Worm (Caenorhabditis elegans) whole organism, late embryonic: ENCODE data around the gene str-113.

Experiments
- F13H6.1 ChIP-seq: sonication (generic microtip); optimal IDR thresholded peaks from 2 replicates; lab custom pipeline; 2016; ENCODE audit warnings: missing genetic modification characterization, missing compliant biosample characterization
- Y22D7AL.16 ChIP-seq: sonication (generic microtip); optimal IDR thresholded peaks from 2 replicates; lab custom pipeline; 2016; ENCODE audit warnings: missing genetic modification characterization, missing compliant biosample characterization
- ama-1 ChIP-seq: fragments of 150-350 bp; optimal IDR thresholded peaks from 2 replicates; lab custom pipeline; 2014
- ceh-19 ChIP-seq: fragments of 200-800 bp; sonication (Bioruptor generic); optimal IDR thresholded peaks from 2 replicates; lab custom pipeline; 2018; ENCODE audit warnings: mild to moderate bottlenecking, missing genetic modification characterization, missing compliant biosample characterization
- ceh-2 ChIP-seq: sonication (generic microtip); optimal IDR thresholded peaks from 2 replicates; lab custom pipeline; 2016; ENCODE audit warnings: missing genotype, missing genetic modification characterization, missing compliant biosample characterization
- ceh-24 ChIP-seq: sonication (generic microtip); optimal IDR thresholded peaks from 2 replicates; lab custom pipeline; 2016; ENCODE audit warnings: mild to moderate bottlenecking, missing genetic modification characterization, missing compliant biosample characterization
- ceh-30 ChIP-seq: fragments of 150-350 bp; optimal IDR thresholded peaks from 2 replicates; lab custom pipeline; 2014; ENCODE audit warnings: missing biosample characterization, missing genetic modification characterization
- che-1 ChIP-seq: sonication (generic microtip); optimal IDR thresholded peaks from 2 replicates; lab custom pipeline; 2016; ENCODE audit warnings: mild to moderate bottlenecking, missing genetic modification characterization, missing compliant biosample characterization
- dmd-4 ChIP-seq: sonication (generic microtip); optimal IDR thresholded peaks from 2 replicates; lab custom pipeline; 2016; ENCODE audit warnings: borderline replicate concordance, missing genetic modification characterization, missing compliant biosample characterization
- dve-1 ChIP-seq: sonication (generic microtip); optimal IDR thresholded peaks from 2 replicates; lab custom pipeline; 2017; ENCODE audit warnings: antibody characterized with exemption, mild to moderate bottlenecking, missing genetic modification characterization, missing compliant biosample characterization
- elt-2 ChIP-seq: sonication (generic microtip); optimal IDR thresholded peaks from 2 replicates; lab custom pipeline; 2016; ENCODE audit warnings: missing genetic modification reagents, missing genetic modification characterization, missing compliant biosample characterization
- ets-4 ChIP-seq: sonication (generic microtip); optimal IDR thresholded peaks from 2 replicates; lab custom pipeline; 2016; ENCODE audit warnings: missing genetic modification characterization, missing compliant biosample characterization
- fkh-6 ChIP-seq: sonication (generic microtip); optimal IDR thresholded peaks from 2 replicates; lab custom pipeline; 2016; ENCODE audit warnings: missing genetic modification characterization, missing compliant biosample characterization
- gmeb-2 ChIP-seq: sonication (generic microtip); optimal IDR thresholded peaks from 2 replicates; lab custom pipeline; 2016; ENCODE audit warnings: missing genetic modification characterization, inconsistent platforms, missing compliant biosample characterization
- hlh-13 ChIP-seq: fragments of 200-800 bp; sonication (Bioruptor generic); optimal IDR thresholded peaks from 2 replicates; lab custom pipeline; 2018; ENCODE audit warnings: mild to moderate bottlenecking, missing genetic modification characterization, missing compliant biosample characterization
- hlh-30 ChIP-seq: sonication (generic microtip); optimal IDR thresholded peaks from 2 replicates; lab custom pipeline; 2017; ENCODE audit warnings: antibody characterized with exemption, missing genetic modification characterization, missing compliant biosample characterization; ENCODE audit not compliant: insufficient read depth
- hlh-8 ChIP-seq: sonication (generic microtip); optimal IDR thresholded peaks from 2 replicates; lab custom pipeline; 2016; ENCODE audit warnings: missing genotype, missing genetic modification characterization, missing compliant biosample characterization
- lim-6 ChIP-seq: sonication (generic microtip); optimal IDR thresholded peaks from 2 replicates; lab custom pipeline; 2016; ENCODE audit warnings: missing genetic modification characterization, missing compliant biosample characterization
- lin-11 ChIP-seq: fragments of 200-800 bp; sonication (Bioruptor generic); optimal IDR thresholded peaks from 2 replicates; lab custom pipeline; 2018; ENCODE audit warnings: mild to moderate bottlenecking, missing genetic modification characterization, missing compliant biosample characterization
- madf-2 ChIP-seq: sonication (generic microtip); optimal IDR thresholded peaks from 2 replicates; lab custom pipeline; 2017; ENCODE audit warnings: missing genetic modification characterization, missing compliant biosample characterization
- nhr-232 ChIP-seq: sonication (generic microtip); optimal IDR thresholded peaks from 2 replicates; lab custom pipeline; 2016; ENCODE audit warnings: missing genetic modification characterization, missing compliant biosample characterization
- npax-4 ChIP-seq: sonication (generic microtip); optimal IDR thresholded peaks from 2 replicates; lab custom pipeline; 2016; ENCODE audit warnings: missing genetic modification characterization, missing compliant biosample characterization
- pat-9 ChIP-seq: fragments of 200-800 bp; sonication (Bioruptor generic); optimal IDR thresholded peaks from 2 replicates; lab custom pipeline; 2018; ENCODE audit warnings: mild to moderate bottlenecking, missing genetic modification characterization, moderate library complexity, missing compliant biosample characterization
- pha-2 ChIP-seq: sonication (generic microtip); optimal IDR thresholded peaks from 2 replicates; lab custom pipeline; 2017; ENCODE audit warnings: mild to moderate bottlenecking, missing genetic modification characterization, missing compliant biosample characterization
- pqm-1 ChIP-seq: sonication (generic microtip); optimal IDR thresholded peaks from 2 replicates; lab custom pipeline; 2016; ENCODE audit warnings: missing genetic modification characterization, missing compliant biosample characterization
- pros-1 ChIP-seq: fragments of 150-350 bp; optimal IDR thresholded peaks from 2 replicates; lab custom pipeline; 2014; ENCODE audit warnings: missing biosample characterization, missing genetic modification reagents, missing genetic modification characterization
- rnt-1 ChIP-seq: sonication (generic microtip); optimal IDR thresholded peaks from 2 replicates; lab custom pipeline; 2016; ENCODE audit warnings: missing genetic modification characterization, missing compliant biosample characterization
- sdc-2 ChIP-seq: sonication (generic microtip); optimal IDR thresholded peaks from 2 replicates; lab custom pipeline; 2016; ENCODE audit warnings: missing genotype, missing genetic modification characterization, missing compliant biosample characterization
- sox-2 ChIP-seq: fragments of 200-800 bp; sonication (Bioruptor generic); IDR thresholded peaks from 2 replicates; pipeline ENCODE4 v1.3.6; 2022; ENCODE audit warnings: missing genetic modification reagents, missing genetic modification characterization, missing compliant biosample characterization
- sox-4 ChIP-seq: sonication (generic microtip); optimal IDR thresholded peaks from 2 replicates; lab custom pipeline; 2017; ENCODE audit warnings: mild to moderate bottlenecking, missing genetic modification characterization, inconsistent platforms, missing compliant biosample characterization
- syd-9 ChIP-seq: sonication (generic microtip); optimal IDR thresholded peaks from 2 replicates; lab custom pipeline; 2016; ENCODE audit warnings: mild to moderate bottlenecking, missing genetic modification characterization, moderate library complexity, missing compliant biosample characterization
- tbx-2 ChIP-seq: sonication (generic microtip); optimal IDR thresholded peaks from 2 replicates; lab custom pipeline; 2016; ENCODE audit warnings: missing genetic modification characterization, missing compliant biosample characterization
- ttx-3 ChIP-seq: sonication (generic microtip); optimal IDR thresholded peaks from 2 replicates; lab custom pipeline; 2016; ENCODE audit warnings: missing genetic modification reagents, missing genetic modification characterization, missing compliant biosample characterization
- unc-3 ChIP-seq, 2 experiments: fragments of 200-800 bp in 1 of 2; sonication (Bioruptor generic) in 1 of 2; sonication (generic microtip) in 1 of 2; conservative IDR thresholded peaks in 1 of 2; optimal IDR thresholded peaks in 1 of 2; 2 replicates each; pipeline versions ENCODE4 v1.3.6 to Lab custom; 2016 to 2022; ENCODE audit warnings: missing compliant biosample characterization in 2 of 2, missing genetic modification characterization in 2 of 2, missing genetic modification reagents in 1 of 2
- unc-42 ChIP-seq: sonication (generic microtip); optimal IDR thresholded peaks from 2 replicates; lab custom pipeline; 2016; ENCODE audit warnings: missing genotype, missing genetic modification characterization, missing compliant biosample characterization
- unc-55 ChIP-seq: sonication (generic microtip); optimal IDR thresholded peaks from 2 replicates; lab custom pipeline; 2017; ENCODE audit warnings: missing biosample characterization, missing genetic modification reagents, missing genetic modification characterization
- ztf-16 ChIP-seq: sonication (generic microtip); optimal IDR thresholded peaks from 2 replicates; lab custom pipeline; 2017; ENCODE audit warnings: missing genetic modification characterization, missing compliant biosample characterization

The str-113 gene

DNA sequence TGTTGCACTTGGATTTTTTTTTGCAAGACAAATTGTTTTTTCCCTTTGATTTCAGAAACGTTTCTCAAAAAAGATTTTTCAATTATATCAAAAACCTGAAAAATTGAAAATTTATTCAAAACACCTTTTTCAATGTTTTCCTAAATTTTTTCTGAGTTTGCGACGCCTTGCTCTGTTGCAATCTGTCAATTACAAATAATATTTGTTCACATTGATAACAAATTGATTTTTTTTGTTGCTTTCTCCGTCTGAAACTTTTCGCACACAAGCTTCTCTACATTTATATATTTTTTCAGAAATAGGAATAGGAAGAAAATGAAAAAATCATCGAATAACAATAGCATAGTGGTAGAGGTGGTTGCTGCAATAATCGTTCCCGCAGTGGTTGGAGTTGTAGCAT is 1.7 kb upstream of the str-113 start, which contains the start of gene Y39H10B.2:
TSS of gene Y39H10B.2 (plus strand) at position 301 of the 400 bp plus-strand sequence.
- TF ChIP-seq unc-42 (tag; lab: Kevin White, UChicago) (no peak), sox-2 (GFP tag; lab: Robert Waterston, UW) (no peak), gmeb-2 (tag; lab: Kevin White, UChicago) (no peak), ceh-30 (tag; lab: Kevin White, UChicago) (no peak), pat-9 (tag; lab: Kevin White, UChicago) (no peak), ceh-24 (tag; lab: Kevin White, UChicago) (no peak), ama-1 (lab: Kevin White, UChicago) (no peak), tbx-2 (tag; lab: Kevin White, UChicago) (no peak), syd-9 (no peak), hlh-13 (GFP tag; lab: Kevin White, UChicago) (no peak), hlh-30 (no peak), ceh-2 (tag; lab: Kevin White, UChicago) (no peak), fkh-6 (tag; lab: Kevin White, UChicago) (no peak), ets-4 (no peak)
- TF ChIP-seq, all 69 proteins: peak for 0

DNA sequence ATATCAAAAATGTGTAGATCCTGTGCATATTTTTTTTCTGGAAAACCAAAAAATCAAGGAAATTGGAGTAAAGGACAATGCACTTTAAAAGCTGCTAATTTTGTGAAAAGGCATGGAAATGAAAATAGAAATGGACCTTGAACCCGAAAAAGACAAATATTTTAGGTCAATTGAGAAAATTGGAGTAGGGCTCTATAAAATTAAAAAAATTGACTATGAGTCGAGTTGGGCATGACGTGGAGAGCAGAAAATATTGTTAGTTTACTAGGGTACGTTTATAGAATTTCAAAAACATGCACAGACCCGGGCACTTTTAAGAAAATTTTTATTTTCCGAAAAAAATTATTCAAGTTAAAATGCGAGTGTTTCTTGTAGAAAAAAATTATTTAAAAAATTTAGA is 7.3 kb downstream of the str-113 start, which contains the start of gene acr-23:
TSS of gene acr-23 (minus strand) at position 101 of the 400 bp plus-strand sequence.
- TF ChIP-seq unc-55 (GFP tag; lab: Kevin White, UChicago) (no peak), ets-4 (no peak), lin-11 (no peak), unc-3 (GFP tag; conservative IDR thresholded peaks at IDR 0.05; lab: Robert Waterston, UW) (no peak), unc-3 (tag; optimal IDR thresholded peaks at IDR 0.05; lab: Kevin White, UChicago) (no peak), rnt-1 (tag; lab: Kevin White, UChicago) (no peak), syd-9 (no peak), che-1 (no peak), npax-4 (tag; lab: Kevin White, UChicago) (no peak)

DNA sequence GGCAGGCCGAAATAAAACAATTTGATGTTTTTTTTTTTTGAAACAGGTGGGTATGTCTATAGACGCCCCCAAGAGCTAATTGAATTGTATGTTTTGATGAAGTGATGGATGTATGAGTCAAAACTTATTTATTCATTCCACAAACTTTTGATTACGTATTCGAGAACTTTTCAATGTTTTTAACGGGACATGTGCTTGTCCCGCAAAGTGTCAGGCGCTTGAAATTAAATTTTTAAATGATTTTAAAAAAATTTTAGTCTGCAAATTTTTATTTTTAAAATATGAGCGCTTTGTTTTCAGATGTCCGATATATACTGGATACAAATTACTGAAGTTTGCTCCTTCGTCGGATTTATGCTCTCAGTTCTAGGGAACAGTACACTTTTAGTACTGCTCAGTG is 17.3 kb downstream of the str-113 start, which contains the start of gene str-114:
TSS of gene str-114 (plus strand) at position 301 of the 400 bp plus-strand sequence.
- no peak for TF ChIP-seq dve-1 (tag; lab: Kevin White, UChicago)
- TF ChIP-seq ztf-16 (tag; lab: Kevin White, UChicago), result no peak
- no peak for TF ChIP-seq sdc-2 (tag; lab: Kevin White, UChicago)
- TF ChIP-seq ceh-24 (tag; lab: Kevin White, UChicago), result no peak
- no peak for TF ChIP-seq nhr-232 (tag; lab: Kevin White, UChicago)
- no peak for TF ChIP-seq gmeb-2 (tag; lab: Kevin White, UChicago)
- no peak for TF ChIP-seq madf-2 (tag; lab: Kevin White, UChicago)

DNA sequence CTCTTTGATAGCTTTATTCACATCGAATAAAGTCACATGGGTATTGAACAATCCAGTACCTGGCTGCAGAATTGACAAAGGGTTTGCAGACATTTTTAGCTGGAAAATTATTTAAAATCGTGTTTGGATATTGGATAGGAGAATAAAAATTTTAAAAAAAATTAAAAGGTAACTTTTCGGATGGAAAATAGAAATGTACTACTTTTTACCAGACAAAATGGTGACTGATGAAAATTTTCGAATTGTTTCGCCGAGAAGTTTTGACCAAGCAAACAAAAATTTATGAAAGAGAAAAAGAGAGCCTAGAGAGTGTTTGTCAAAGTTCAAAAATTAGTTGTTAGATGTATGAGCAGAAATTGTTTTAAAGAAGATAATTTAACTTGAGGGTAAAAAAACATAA is 18.9 kb downstream of the str-113 start, which contains the start of gene F59B1.10:
TSS of gene F59B1.10 (minus strand) at position 101 of the 400 bp plus-strand sequence.
- TF ChIP-seq lim-6 (tag; lab: Kevin White, UChicago) (no peak), madf-2 (tag; lab: Kevin White, UChicago) (no peak), dmd-4 (tag; lab: Kevin White, UChicago) (no peak), sox-4 (tag; lab: Kevin White, UChicago) (no peak), ttx-3 (no peak), ceh-19 (GFP tag; lab: Kevin White, UChicago) (no peak), syd-9 (no peak)

DNA sequence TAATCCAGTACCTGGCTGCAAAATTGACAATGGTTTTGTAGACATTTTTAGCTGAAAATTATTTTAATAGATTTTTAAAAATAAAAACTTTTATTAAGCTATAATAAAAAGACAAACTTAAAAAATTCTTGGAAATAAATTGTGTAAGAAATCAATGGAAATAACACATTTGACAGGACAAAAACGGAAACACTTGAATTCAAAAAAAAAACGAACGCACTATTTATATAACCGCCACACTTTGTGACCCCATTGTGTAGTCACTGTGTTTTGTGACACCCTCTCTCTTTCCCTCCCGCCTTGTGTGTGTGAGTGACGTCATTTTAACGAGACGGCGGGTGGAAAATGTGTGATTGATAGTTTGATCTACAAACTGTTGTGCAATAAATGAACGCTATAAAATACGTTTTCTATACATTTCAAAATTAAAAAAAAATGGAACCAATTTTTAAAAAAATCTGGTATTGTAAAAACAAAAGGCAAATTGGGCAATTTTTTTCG is 22.5 kb downstream of the str-113 start, which contains the start of gene F59B1.8:
TSS of gene F59B1.8 (minus strand) at position 51 of the 501 bp plus-strand sequence.
- TF ChIP-seq F13H6.1 (tag; lab: Kevin White, UChicago), result no peak
- TF ChIP-seq dmd-4 (tag; lab: Kevin White, UChicago), result no peak
- no peak for TF ChIP-seq madf-2 (tag; lab: Kevin White, UChicago)
- TF ChIP-seq pha-2 (tag; lab: Kevin White, UChicago), result no peak
- no peak for TF ChIP-seq sdc-2 (tag; lab: Kevin White, UChicago)
- no peak for TF ChIP-seq pqm-1 (tag; lab: Kevin White, UChicago)
- TF ChIP-seq Y22D7AL.16 (tag; lab: Kevin White, UChicago), result no peak
- peak; percentile 18 for TF ChIP-seq tbx-2 (tag; lab: Kevin White, UChicago)
- TF ChIP-seq ceh-19 (GFP tag; lab: Kevin White, UChicago), result no peak
- TF ChIP-seq unc-55 (GFP tag; lab: Kevin White, UChicago), result no peak
- peak; percentile 37 for TF ChIP-seq elt-2 (tag; lab: Kevin White, UChicago)
- no peak for TF ChIP-seq pros-1 (tag; lab: Kevin White, UChicago)
- TF ChIP-seq hlh-8 (tag; lab: Kevin White, UChicago), result no peak
- no peak for TF ChIP-seq lim-6 (tag; lab: Kevin White, UChicago)
